Worm (Caenorhabditis elegans): ENCODE measurements around the gene tps-1.

ce11 chrX:17458887-17459286 is 15.4 kb downstream of the tps-1 start, which contains the start of gene mlc-1:
- TF ChIP-seq dao-5 (tag; optimal IDR thresholded peaks at IDR 0.05) (no peak), him-1 (tag; optimal IDR thresholded peaks at IDR 0.05) (no peak), W03F9.2 (tag; optimal IDR thresholded peaks at IDR 0.05) (no peak)

Measured in whole organism, L4/young adult.